Worm (Caenorhabditis elegans) whole organism, L4 larva: ENCODE results near the gene snb-1.

Experiments used
- egl-27 ChIP-seq: sonication (generic microtip); optimal IDR thresholded peaks from 3 replicates; lab custom pipeline; 2017; ENCODE audit warnings: missing biosample characterization, missing genetic modification reagents, missing genetic modification characterization
- fkh-10 ChIP-seq: fragments of 150-350 bp; optimal IDR thresholded peaks from 2 replicates; lab custom pipeline; 2014; ENCODE audit warnings: missing biosample characterization, missing genetic modification reagents, missing genetic modification characterization
- lin-13 ChIP-seq: fragments of 150-350 bp; optimal IDR thresholded peaks from 2 replicates; lab custom pipeline; 2014; ENCODE audit warnings: missing biosample characterization, missing genetic modification reagents, missing genetic modification characterization
- pha-4 ChIP-seq, 2 experiments: fragments of 150-350 bp in 1 of 2; fragments of 200-800 bp in 1 of 2; sonication (Bioruptor generic) in 1 of 2; IDR thresholded peaks in 1 of 2; optimal IDR thresholded peaks in 1 of 2; 2 replicates each; pipeline versions ENCODE4 v1.3.6 to Lab custom; 2014 to 2022; ENCODE audit warnings: missing genetic modification characterization in 2 of 2, missing genetic modification reagents in 2 of 2, missing biosample characterization in 1 of 2, missing compliant biosample characterization in 1 of 2
- skn-1 ChIP-seq: fragments of 150-350 bp; optimal IDR thresholded peaks from 2 replicates; lab custom pipeline; 2014; ENCODE audit warnings: missing biosample characterization, missing genetic modification characterization
- unc-62 ChIP-seq, 3 experiments: fragments of 150-350 bp in 1 of 3; sonication (generic microtip); optimal IDR thresholded peaks in 2 of 3; peaks in 1 of 3; 1 replicate in 1 of 3; 2 replicates in 2 of 3; lab custom pipeline; 2014 to 2017; ENCODE audit warnings: missing biosample characterization in 3 of 3, missing genetic modification characterization in 3 of 3, missing genetic modification reagents in 3 of 3, missing genotype in 1 of 3

- no peak for TF ChIP-seq pha-4 (GFP tag; IDR thresholded peaks at IDR 0.05; lab: Robert Waterston, UW)
- TF ChIP-seq pha-4 (tag; optimal IDR thresholded peaks at IDR 0.05; lab: Kevin White, UChicago), result no peak
- TF ChIP-seq unc-62 (GFP tag; optimal IDR thresholded peaks at IDR 0.05 in 1 of 2; lab: Kevin White, UChicago), result peak in 1 of 2 experiments; percentile 95
- no peak for TF ChIP-seq unc-62 (tag; optimal IDR thresholded peaks at IDR 0.05; lab: Kevin White, UChicago)
- TF ChIP-seq skn-1, result no peak
- TF ChIP-seq lin-13 (GFP tag; lab: Kevin White, UChicago), result no peak
- TF ChIP-seq fkh-10 (GFP tag; lab: Kevin White, UChicago), result no peak
- no peak for TF ChIP-seq egl-27 (tag; lab: Kevin White, UChicago)
Measured at ce11 chrV:6683740-6684139, 27.4 kb upstream of the snb-1 start.
